Worm (Caenorhabditis elegans): ENCODE results near the gene F56D2.5.

ce11 chrIII:5611604-5612324, 30.5 kb upstream of the F56D2.5 start, which contains the start of gene bas-1:
- TF ChIP-seq ama-1 (optimal IDR thresholded peaks at IDR 0.05): no peak
- no peak for TF ChIP-seq flt-1 (GFP tag; IDR thresholded peaks at IDR 0.05)
- TF ChIP-seq tra-4 (tag; optimal IDR thresholded peaks at IDR 0.05): no peak
- no peak for TF ChIP-seq tbx-37 (GFP tag; conservative IDR thresholded peaks at IDR 0.05)
- TF ChIP-seq F13C5.2 (tag; optimal IDR thresholded peaks at IDR 0.05): no peak
- TF ChIP-seq tbx-11 (GFP tag; IDR thresholded peaks at IDR 0.05): no peak
- no peak for TF ChIP-seq hmbx-1 (tag; optimal IDR thresholded peaks at IDR 0.05)
- no peak for TF ChIP-seq ceh-36 (tag; optimal IDR thresholded peaks at IDR 0.05)
- no peak for TF ChIP-seq sea-1 (GFP tag; conservative IDR thresholded peaks at IDR 0.05)

Data from whole organism, early embryonic.